Worm (Caenorhabditis elegans) whole organism, early embryonic: Measurements from ENCODE around the gene pei-2.

Source experiments
- B0310.2 ChIP-seq: sonication (generic microtip); optimal IDR thresholded peaks from 2 replicates; lab custom pipeline; 2016; ENCODE audit warnings: mild to moderate bottlenecking, missing genetic modification characterization, missing compliant biosample characterization
- F13C5.2 ChIP-seq: sonication (generic microtip); optimal IDR thresholded peaks from 2 replicates; lab custom pipeline; 2017; ENCODE audit warnings: mild to moderate bottlenecking, missing genetic modification characterization, inconsistent platforms, missing compliant biosample characterization
- aly-1 ChIP-seq: sonication (generic microtip); optimal IDR thresholded peaks from 2 replicates; lab custom pipeline; 2016; ENCODE audit warnings: missing genetic modification characterization, missing compliant biosample characterization
- ama-1 ChIP-seq: fragments of 150-350 bp; optimal IDR thresholded peaks from 2 replicates; lab custom pipeline; 2014
- ceh-13 ChIP-seq: fragments of 200-800 bp; sonication (Bioruptor generic); optimal IDR thresholded peaks from 2 replicates; lab custom pipeline; 2018; ENCODE audit warnings: mild to moderate bottlenecking, missing genetic modification characterization, missing compliant biosample characterization
- ceh-36 ChIP-seq: sonication (generic microtip); optimal IDR thresholded peaks from 2 replicates; lab custom pipeline; 2016; ENCODE audit warnings: missing genetic modification characterization, inconsistent platforms, missing compliant biosample characterization
- ets-7 ChIP-seq: sonication (generic microtip); optimal IDR thresholded peaks from 2 replicates; lab custom pipeline; 2016; ENCODE audit warnings: missing genotype, missing genetic modification characterization, missing compliant biosample characterization
- hmbx-1 ChIP-seq: sonication (generic microtip); optimal IDR thresholded peaks from 2 replicates; lab custom pipeline; 2016; ENCODE audit warnings: mild to moderate bottlenecking, missing genetic modification characterization, missing compliant biosample characterization
- hmg-4 ChIP-seq: fragments of 200-800 bp; sonication (Bioruptor generic); optimal IDR thresholded peaks from 2 replicates; lab custom pipeline; 2018; ENCODE audit warnings: mild to moderate bottlenecking, missing genetic modification characterization, missing compliant biosample characterization
- hnd-1 ChIP-seq: sonication (generic microtip); optimal IDR thresholded peaks from 2 replicates; lab custom pipeline; 2016; ENCODE audit warnings: missing genetic modification characterization, missing compliant biosample characterization
- pes-1 ChIP-seq: fragments of 200-800 bp; sonication (Bioruptor generic); IDR thresholded peaks from 2 replicates; pipeline ENCODE4 v1.3.6; 2022; ENCODE audit warnings: missing genetic modification reagents, missing genetic modification characterization, missing compliant biosample characterization
- tbx-11 ChIP-seq: fragments of 200-800 bp; sonication (Bioruptor generic); IDR thresholded peaks from 2 replicates; pipeline ENCODE4 v1.3.6; 2022; ENCODE audit warnings: missing genetic modification characterization, missing compliant biosample characterization
- tbx-37 ChIP-seq: fragments of 200-800 bp; sonication (Bioruptor generic); conservative IDR thresholded peaks from 2 replicates; pipeline ENCODE4 v1.3.6; 2022; ENCODE audit warnings: missing genetic modification reagents, missing genetic modification characterization, missing compliant biosample characterization

DNA sequence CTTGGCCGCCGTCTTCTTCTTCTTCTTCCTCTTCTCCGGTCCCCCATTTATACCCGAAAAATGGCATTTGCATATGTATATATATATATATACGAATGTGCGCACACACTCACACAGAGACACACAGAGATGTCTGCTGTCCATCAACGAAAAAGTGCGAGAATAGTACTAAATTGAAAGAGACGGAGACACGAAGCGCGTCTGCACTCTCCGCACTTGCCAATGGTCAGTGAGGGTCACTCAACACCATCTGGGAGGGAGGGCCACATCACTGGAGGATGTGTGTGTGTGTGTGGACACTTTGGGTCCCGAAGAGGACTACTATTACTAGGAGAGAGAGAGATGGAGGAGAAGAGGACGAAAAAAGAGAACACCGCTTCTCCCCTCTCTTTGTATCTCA, 48.1 kb downstream of the pei-2 start:
- TF ChIP-seq ama-1 (lab: Kevin White, UChicago) (no peak), F13C5.2 (tag; lab: Kevin White, UChicago) (peak; percentile 70), tbx-37 (GFP tag; lab: Robert Waterston, UW) (no peak), hmg-4 (GFP tag; lab: Kevin White, UChicago) (peak; percentile 79), ceh-13 (no peak), tbx-11 (GFP tag; lab: Robert Waterston, UW) (no peak), pes-1 (peak; percentile 50; the same call in 1 of the 2 replicates), ets-7 (tag; lab: Kevin White, UChicago) (no peak), B0310.2 (tag; lab: Kevin White, UChicago) (no peak), ceh-36 (no peak), aly-1 (tag; lab: Kevin White, UChicago) (no peak), hmbx-1 (tag; lab: Kevin White, UChicago) (no peak), hnd-1 (no peak)
